Worm (Caenorhabditis elegans) whole organism, late embryonic: Measurements from ENCODE around the gene sri-66.

Experiments
- F13H6.1 ChIP-seq: sonication (generic microtip); optimal IDR thresholded peaks from 2 replicates; lab custom pipeline; 2016; ENCODE audit warnings: missing genetic modification characterization, missing compliant biosample characterization
- ama-1 ChIP-seq: fragments of 150-350 bp; optimal IDR thresholded peaks from 2 replicates; lab custom pipeline; 2014

DNA sequence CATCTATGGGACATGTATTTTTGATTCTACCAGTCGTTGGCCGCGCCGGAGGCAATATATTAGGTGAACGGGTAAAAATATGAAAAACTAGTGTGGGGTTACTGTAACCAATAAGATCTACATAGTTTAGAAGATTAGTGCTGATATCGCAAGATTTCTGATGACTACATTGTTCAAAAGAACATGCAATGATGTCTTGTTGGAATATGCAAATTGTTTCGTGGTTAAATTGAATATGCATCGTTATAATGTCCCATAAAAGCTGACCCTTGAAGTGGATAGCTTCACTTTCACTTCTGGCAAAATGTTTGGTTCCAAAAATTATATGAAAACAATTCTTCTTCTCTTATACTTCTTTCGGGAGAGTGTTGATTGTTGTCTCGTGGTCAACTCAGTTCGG, 15.6 kb upstream of the sri-66 start, which contains the start of gene F28B1.2:
- TF ChIP-seq ama-1 (no peak), F13H6.1 (tag; lab: Kevin White, UChicago) (no peak)
